Worm (Caenorhabditis elegans) whole organism, L1 larva: ENCODE measurements around the gene Y66D12A.16.

ENCODE experiments used
- C16A3.4 ChIP-seq: fragments of 150-350 bp; optimal IDR thresholded peaks from 2 replicates; lab custom pipeline; 2014; ENCODE audit warnings: missing biosample characterization, missing genetic modification characterization
- F16B12.6 ChIP-seq: fragments of 150-350 bp; optimal IDR thresholded peaks from 2 replicates; lab custom pipeline; 2014; ENCODE audit warnings: missing biosample characterization, missing genetic modification characterization
- aly-2 ChIP-seq: fragments of 150-350 bp; optimal IDR thresholded peaks from 2 replicates; lab custom pipeline; 2014; ENCODE audit warnings: missing biosample characterization, missing genetic modification characterization
- blmp-1 ChIP-seq: fragments of 150-350 bp; optimal IDR thresholded peaks from 2 replicates; lab custom pipeline; 2014; ENCODE audit warnings: missing biosample characterization, missing genetic modification characterization
- ceh-63 ChIP-seq: fragments of 200-800 bp; sonication (Bioruptor generic); optimal IDR thresholded peaks from 2 replicates; lab custom pipeline; 2018; ENCODE audit warnings: mild to moderate bottlenecking, missing genetic modification characterization, missing compliant biosample characterization
- ceh-82 ChIP-seq, 3 experiments: fragments of 150-350 bp in 1 of 3; sonication (generic microtip) in 2 of 3; optimal IDR thresholded peaks; 2 replicates each; lab custom pipeline; 2014 to 2017; ENCODE audit warnings: missing biosample characterization in 3 of 3, missing genetic modification characterization in 3 of 3
- ceh-90 ChIP-seq: sonication (generic microtip); optimal IDR thresholded peaks from 2 replicates; lab custom pipeline; 2016; ENCODE audit warnings: missing genetic modification characterization, missing compliant biosample characterization
- dpl-1 ChIP-seq, 3 experiments: fragments of 150-350 bp in 2 of 3; sonication (generic microtip) in 1 of 3; optimal IDR thresholded peaks; 2 replicates each; lab custom pipeline; 2014 to 2017; ENCODE audit warnings: missing biosample characterization in 3 of 3, missing genetic modification characterization in 3 of 3, missing genetic modification reagents in 3 of 3
- efl-1 ChIP-seq, 4 experiments: fragments of 150-350 bp; optimal IDR thresholded peaks in 3 of 4; peaks in 1 of 4; 1 replicate in 1 of 4; 2 replicates in 3 of 4; lab custom pipeline; 2014; ENCODE audit warnings: missing biosample characterization in 2 of 4, missing genetic modification characterization in 2 of 4, missing genetic modification reagents in 2 of 4
- efl-3 ChIP-seq: fragments of 200-800 bp; sonication (Bioruptor generic); optimal IDR thresholded peaks from 2 replicates; lab custom pipeline; 2018; ENCODE audit warnings: mild to moderate bottlenecking, missing genetic modification characterization, missing compliant biosample characterization
- egl-27 ChIP-seq, 2 experiments: fragments of 150-350 bp in 1 of 2; sonication (generic microtip); optimal IDR thresholded peaks; 3 replicates each; lab custom pipeline; 2017 to 2018; ENCODE audit warnings: missing biosample characterization in 2 of 2, missing genetic modification characterization in 2 of 2, missing genetic modification reagents in 2 of 2
- elt-2 ChIP-seq: sonication (generic microtip); optimal IDR thresholded peaks from 2 replicates; lab custom pipeline; 2016; ENCODE audit warnings: missing genetic modification characterization, mild to moderate bottlenecking, inconsistent platforms, missing compliant biosample characterization, missing genetic modification reagents
- elt-3 ChIP-seq, 6 experiments: fragments of 150-350 bp in 1 of 6; sonication (generic microtip); optimal IDR thresholded peaks; 2 replicates each; lab custom pipeline; 2017 to 2018; ENCODE audit warnings: missing biosample characterization in 6 of 6, missing genetic modification characterization in 6 of 6, inconsistent platforms in 1 of 6
- fkh-4 ChIP-seq: sonication (generic microtip); optimal IDR thresholded peaks from 2 replicates; lab custom pipeline; 2016; ENCODE audit warnings: missing compliant biosample characterization, missing genetic modification characterization, borderline replicate concordance
- fkh-8 ChIP-seq: sonication (generic microtip); optimal IDR thresholded peaks from 2 replicates; lab custom pipeline; 2016; ENCODE audit warnings: mild to moderate bottlenecking, missing genetic modification characterization, missing compliant biosample characterization
- fos-1 ChIP-seq: fragments of 150-350 bp; optimal IDR thresholded peaks from 2 replicates; lab custom pipeline; 2014; ENCODE audit warnings: missing biosample characterization, missing genetic modification characterization
- grh-1 ChIP-seq: fragments of 200-800 bp; sonication (Bioruptor generic); IDR thresholded peaks from 2 replicates; pipeline ENCODE4 v1.3.6; 2022; ENCODE audit warnings: missing genetic modification reagents, missing genetic modification characterization, missing compliant biosample characterization
- hpl-2 ChIP-seq: fragments of 150-350 bp; optimal IDR thresholded peaks from 2 replicates; lab custom pipeline; 2014; ENCODE audit warnings: missing biosample characterization, missing genetic modification reagents, missing genetic modification characterization
- isw-1 ChIP-seq: fragments of 200-800 bp; sonication (Bioruptor generic); IDR thresholded peaks from 2 replicates; pipeline ENCODE4 v1.3.6; 2022; ENCODE audit warnings: missing genetic modification characterization, missing compliant biosample characterization
- lin-13 ChIP-seq: fragments of 150-350 bp; optimal IDR thresholded peaks from 2 replicates; lab custom pipeline; 2014; ENCODE audit warnings: missing biosample characterization, missing genetic modification reagents, missing genetic modification characterization
- lin-15B ChIP-seq: fragments of 150-350 bp; sonication (generic microtip); optimal IDR thresholded peaks from 3 replicates; lab custom pipeline; 2014; ENCODE audit warnings: missing biosample characterization, missing genetic modification characterization
- lin-35 ChIP-seq, 2 experiments: fragments of 150-350 bp; optimal IDR thresholded peaks; 2 replicates each; lab custom pipeline; 2014; ENCODE audit warnings: missing biosample characterization in 2 of 2, missing genetic modification characterization in 2 of 2, missing genetic modification reagents in 2 of 2
- lin-39 ChIP-seq: fragments of 150-350 bp; optimal IDR thresholded peaks from 2 replicates; lab custom pipeline; 2014; ENCODE audit warnings: missing biosample characterization, missing genetic modification reagents, missing genetic modification characterization
- lsy-2 ChIP-seq, 2 experiments: fragments of 150-350 bp; optimal IDR thresholded peaks; 2 replicates each; lab custom pipeline; 2014; ENCODE audit warnings: missing biosample characterization in 2 of 2, missing genetic modification characterization in 2 of 2
- mab-9 ChIP-seq: fragments of 200-800 bp; sonication (Bioruptor generic); IDR thresholded peaks from 2 replicates; pipeline ENCODE4 v1.3.6; 2022; ENCODE audit warnings: missing genetic modification reagents, missing genetic modification characterization, missing compliant biosample characterization
- mdl-1 ChIP-seq, 2 experiments: fragments of 150-350 bp; optimal IDR thresholded peaks; 2 replicates each; lab custom pipeline; 2014 to 2017; ENCODE audit warnings: missing biosample characterization in 2 of 2, missing genetic modification characterization in 2 of 2, inconsistent platforms in 1 of 2
- mef-2 ChIP-seq: fragments of 150-350 bp; optimal IDR thresholded peaks from 2 replicates; lab custom pipeline; 2014; ENCODE audit warnings: missing biosample characterization, missing genetic modification characterization
- mep-1 ChIP-seq: fragments of 150-350 bp; optimal IDR thresholded peaks from 2 replicates; lab custom pipeline; 2014; ENCODE audit warnings: missing biosample characterization, missing genetic modification characterization
- nhr-11 ChIP-seq: fragments of 150-350 bp; optimal IDR thresholded peaks from 2 replicates; lab custom pipeline; 2014; ENCODE audit warnings: missing biosample characterization, missing genetic modification characterization
- nhr-19 ChIP-seq: fragments of 200-800 bp; sonication (Bioruptor generic); conservative IDR thresholded peaks from 2 replicates; pipeline ENCODE4 v1.3.6; 2022; ENCODE audit warnings: missing genetic modification characterization, missing compliant biosample characterization
- nhr-20 ChIP-seq: sonication (generic microtip); optimal IDR thresholded peaks from 2 replicates; lab custom pipeline; 2016; ENCODE audit warnings: mild to moderate bottlenecking, missing genetic modification characterization, missing compliant biosample characterization
- nhr-237 ChIP-seq: fragments of 150-350 bp; optimal IDR thresholded peaks from 2 replicates; lab custom pipeline; 2014; ENCODE audit warnings: missing biosample characterization, missing genetic modification characterization
- nhr-77 ChIP-seq: fragments of 150-350 bp; optimal IDR thresholded peaks from 2 replicates; lab custom pipeline; 2014; ENCODE audit warnings: missing biosample characterization, missing genetic modification characterization
- nhr-85 ChIP-seq: sonication (generic microtip); peaks from one replicate; lab custom pipeline; 2016; ENCODE audit warnings: missing genetic modification characterization, inconsistent platforms, missing compliant biosample characterization
- nhr-90 ChIP-seq: sonication (generic microtip); optimal IDR thresholded peaks from 2 replicates; lab custom pipeline; 2016; ENCODE audit warnings: mild to moderate bottlenecking, missing genetic modification characterization, missing compliant biosample characterization; ENCODE audit not compliant: poor library complexity
- pax-3 ChIP-seq: fragments of 200-800 bp; sonication (Bioruptor generic); optimal IDR thresholded peaks from 2 replicates; lab custom pipeline; 2018; ENCODE audit warnings: mild to moderate bottlenecking, missing genetic modification characterization, moderate library complexity, missing compliant biosample characterization
- rnt-1 ChIP-seq: sonication (generic microtip); optimal IDR thresholded peaks from 2 replicates; lab custom pipeline; 2016; ENCODE audit warnings: mild to moderate bottlenecking, missing genetic modification characterization, moderate library complexity, missing compliant biosample characterization
- skn-1 ChIP-seq: fragments of 150-350 bp; optimal IDR thresholded peaks from 2 replicates; lab custom pipeline; 2014; ENCODE audit warnings: missing biosample characterization, missing genetic modification characterization
- snpc-4 ChIP-seq: fragments of 150-350 bp; optimal IDR thresholded peaks from 2 replicates; lab custom pipeline; 2014; ENCODE audit warnings: missing biosample characterization, missing genetic modification characterization
- snu-23 ChIP-seq: sonication (generic microtip); optimal IDR thresholded peaks from 2 replicates; lab custom pipeline; 2016; ENCODE audit warnings: missing genetic modification characterization, missing compliant biosample characterization
- swsn-7 ChIP-seq: sonication (generic microtip); optimal IDR thresholded peaks from 2 replicates; lab custom pipeline; 2016; ENCODE audit warnings: missing genetic modification characterization, missing compliant biosample characterization
- tbx-2 ChIP-seq: sonication (generic microtip); optimal IDR thresholded peaks from 2 replicates; lab custom pipeline; 2016; ENCODE audit warnings: missing genetic modification characterization, missing compliant biosample characterization
- unc-30 ChIP-seq: sonication (generic microtip); optimal IDR thresholded peaks from 2 replicates; lab custom pipeline; 2017; ENCODE audit warnings: missing biosample characterization, missing genetic modification characterization
- unc-62 ChIP-seq: fragments of 150-350 bp; optimal IDR thresholded peaks from 2 replicates; lab custom pipeline; 2014; ENCODE audit warnings: missing biosample characterization, missing genetic modification reagents, missing genetic modification characterization
- unc-86 ChIP-seq: sonication (generic microtip); optimal IDR thresholded peaks from 2 replicates; lab custom pipeline; 2016; ENCODE audit warnings: missing genetic modification characterization, missing compliant biosample characterization
- unc-98 ChIP-seq: fragments of 200-800 bp; sonication (Bioruptor generic); IDR thresholded peaks from 2 replicates; pipeline ENCODE4 v1.3.6; 2022; ENCODE audit warnings: missing genetic modification characterization, missing compliant biosample characterization
- xbp-1 ChIP-seq: sonication (generic microtip); optimal IDR thresholded peaks from 2 replicates; lab custom pipeline; 2016; ENCODE audit warnings: missing genetic modification characterization, missing compliant biosample characterization

Gene Y66D12A.16

ce11 chrIII:11565602-11566001 lies 42.2 kb downstream of the Y66D12A.16 start, which contains the start of gene Y66D12A.10:
Y66D12A.10 (plus strand) TSS chrIII:11565874.
- peak in 1 of 6 experiments; percentile 26 for TF ChIP-seq elt-3 (tag; optimal IDR thresholded peaks at IDR 0.05; lab: Kevin White, UChicago)
- no peak for TF ChIP-seq lin-39 (tag; lab: Kevin White, UChicago)
- TF ChIP-seq pax-3 (tag; lab: Kevin White, UChicago), result no peak
- TF ChIP-seq nhr-77, result peak; percentile 33
- TF ChIP-seq swsn-7 (tag; lab: Kevin White, UChicago), result peak; percentile 19
- TF ChIP-seq C16A3.4 (tag; lab: Kevin White, UChicago), result peak; percentile 14
- TF ChIP-seq dpl-1 (GFP tag; optimal IDR thresholded peaks at IDR 0.05; lab: Kevin White, UChicago), result peak; percentile 91 to 96 (median 94)
- peak; percentile 43 for TF ChIP-seq snu-23 (GFP tag; lab: Kevin White, UChicago)
- no peak for TF ChIP-seq egl-27 (tag; optimal IDR thresholded peaks at IDR 0.05; lab: Kevin White, UChicago)
- TF ChIP-seq rnt-1, result no peak
- TF ChIP-seq elt-2 (tag; lab: Kevin White, UChicago), result no peak
- peak; percentile 41 for TF ChIP-seq F16B12.6
- no peak for TF ChIP-seq grh-1 (GFP tag; lab: Robert Waterston, UW)
- peak; percentile 62 for TF ChIP-seq skn-1 (tag; lab: Kevin White, UChicago)
- TF ChIP-seq nhr-85 (tag; lab: Kevin White, UChicago), result peak; percentile 41
- TF ChIP-seq lsy-2 (tag; optimal IDR thresholded peaks at IDR 0.05; lab: Kevin White, UChicago), result peak; percentile 48 to 77
- TF ChIP-seq mef-2, result no peak
- TF ChIP-seq ceh-90 (tag; lab: Kevin White, UChicago), result no peak
- TF ChIP-seq ceh-63, result no peak
- TF ChIP-seq mab-9, result no peak
- peak; percentile 88 to 96 for TF ChIP-seq efl-1 (optimal IDR thresholded peaks at IDR 0.05; lab: Kevin White, UChicago)
- peak; percentile 97 to 100 for TF ChIP-seq efl-1 (GFP tag; optimal IDR thresholded peaks at IDR 0.05 in 1 of 2; lab: Kevin White, UChicago)
- no peak for TF ChIP-seq unc-98 (GFP tag; lab: Robert Waterston, UW)
- TF ChIP-seq nhr-19 (GFP tag; lab: Robert Waterston, UW), result 0 out of 2 replicates have a peak, but pooled peaks have one; percentile 14
- peak; percentile 25 for TF ChIP-seq mep-1 (tag; lab: Kevin White, UChicago)
- no peak for TF ChIP-seq unc-30 (tag; lab: Kevin White, UChicago)
- peak; percentile 10 for TF ChIP-seq snpc-4
- no peak for TF ChIP-seq nhr-11 (tag; lab: Kevin White, UChicago)
- TF ChIP-seq blmp-1 (tag; lab: Kevin White, UChicago), result peak; percentile 32
- TF ChIP-seq lin-15B, result peak; percentile 66
- TF ChIP-seq fkh-8 (tag; lab: Kevin White, UChicago), result no peak
- peak; percentile 32 for TF ChIP-seq lin-13 (GFP tag; lab: Kevin White, UChicago)
- no peak for TF ChIP-seq fos-1
- TF ChIP-seq aly-2, result no peak
- peak; percentile 96 to 99 for TF ChIP-seq lin-35 (GFP tag; optimal IDR thresholded peaks at IDR 0.05; lab: Kevin White, UChicago)
- peak in 1 of 3 experiments; percentile 56 for TF ChIP-seq ceh-82 (tag; optimal IDR thresholded peaks at IDR 0.05; lab: Kevin White, UChicago)
- no peak for TF ChIP-seq hpl-2 (GFP tag; lab: Kevin White, UChicago)
- TF ChIP-seq mdl-1 (tag; optimal IDR thresholded peaks at IDR 0.05; lab: Kevin White, UChicago), result peak in 1 of 2 experiments; percentile 3
- TF ChIP-seq fkh-4 (tag; lab: Kevin White, UChicago), result no peak
- TF ChIP-seq isw-1, result no peak; the same call in 1 of the 2 replicates
- no peak for TF ChIP-seq nhr-237 (tag; lab: Kevin White, UChicago)
- peak; percentile 17 for TF ChIP-seq tbx-2 (tag; lab: Kevin White, UChicago)
- no peak for TF ChIP-seq nhr-20 (tag; lab: Kevin White, UChicago)
- TF ChIP-seq efl-3 (GFP tag; lab: Kevin White, UChicago), result no peak
- TF ChIP-seq nhr-90 (tag; lab: Kevin White, UChicago), result peak; percentile 22
- TF ChIP-seq unc-62, result no peak
- peak; percentile 13 for TF ChIP-seq unc-86 (tag; lab: Kevin White, UChicago)
- peak; percentile 27 for TF ChIP-seq xbp-1 (tag; lab: Kevin White, UChicago)
- TF ChIP-seq, all 84 proteins: peak for 24
